Worm (Caenorhabditis elegans): Measurements from ENCODE around the gene F40F8.12.

DNA sequence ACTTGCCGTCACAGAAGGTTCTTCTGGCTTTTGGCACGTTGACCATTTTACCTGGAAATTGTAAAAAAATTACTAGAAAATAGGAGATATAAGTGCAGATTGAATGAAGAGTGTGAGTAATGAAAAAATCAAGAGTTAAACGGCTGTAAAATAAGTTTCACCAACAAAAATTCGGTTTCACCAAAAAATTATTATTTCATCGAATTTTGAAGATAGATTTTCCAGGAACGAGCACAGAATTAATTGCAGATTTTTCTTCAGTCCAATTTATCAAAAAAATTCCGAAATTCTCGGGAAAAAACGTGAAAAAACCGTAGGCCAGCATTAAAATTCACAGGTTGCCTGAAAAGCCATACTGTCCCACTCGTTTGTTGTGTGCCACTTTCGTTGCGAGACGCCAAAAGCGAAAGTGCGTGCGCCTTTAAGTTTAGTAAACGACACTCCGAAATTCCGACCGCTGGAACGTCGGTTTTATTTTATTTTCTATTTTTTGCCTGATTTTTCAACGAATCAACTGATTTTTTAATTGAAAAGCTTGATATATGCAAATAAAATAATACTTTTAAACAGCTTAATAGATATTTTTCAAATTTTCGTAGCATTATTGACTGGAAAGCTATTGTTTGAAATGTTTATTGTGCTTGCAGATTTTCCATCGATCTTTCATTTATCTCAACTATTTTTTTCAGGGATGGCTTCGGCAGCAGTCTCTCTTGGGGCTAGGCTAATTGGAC, 32.3 kb upstream of the F40F8.12 start, which contains the start of the genes rpl-36.A and nuo-1:
- no peak for TF ChIP-seq aly-2 (tag; optimal IDR thresholded peaks at IDR 0.05)
- peak; percentile 79 for TF ChIP-seq hmg-11 (tag; optimal IDR thresholded peaks at IDR 0.05)
- no peak for TF ChIP-seq ceh-9 (tag; optimal IDR thresholded peaks at IDR 0.05)
- no peak for TF ChIP-seq daf-12 (tag; optimal IDR thresholded peaks at IDR 0.05)
- no peak for TF ChIP-seq elt-3 (tag; optimal IDR thresholded peaks at IDR 0.05)
- TF ChIP-seq tbx-2 (tag; optimal IDR thresholded peaks at IDR 0.05): no peak
- peak; percentile 21 for TF ChIP-seq nhr-76 (tag; optimal IDR thresholded peaks at IDR 0.05)
- no peak for TF ChIP-seq nhr-67 (tag; optimal IDR thresholded peaks at IDR 0.05)
- peak; percentile 33 for TF ChIP-seq pqm-1 (tag; optimal IDR thresholded peaks at IDR 0.05)
- no peak for TF ChIP-seq zag-1 (tag; optimal IDR thresholded peaks at IDR 0.05)
- TF ChIP-seq pha-4 (tag; optimal IDR thresholded peaks at IDR 0.05): peak; percentile 96
- TF ChIP-seq nhr-77 (tag; optimal IDR thresholded peaks at IDR 0.05): no peak
- TF ChIP-seq R02D3.7 (tag; optimal IDR thresholded peaks at IDR 0.05): peak; percentile 45
- TF ChIP-seq nfya-1 (tag; optimal IDR thresholded peaks at IDR 0.05; ENCODE audit: insufficient read depth): peak; percentile 97

Measured in whole organism, L3 larva.